Worm (Caenorhabditis elegans) whole organism, midembryonic: ENCODE data around the gene Y39B6A.30.
A peak's percentile ranks its signal among the peaks of the same experiment; 100 is the strongest.

Experiments used
- flt-1 ChIP-seq: fragments of 200-800 bp; sonication (Bioruptor generic); IDR thresholded peaks from 2 replicates; pipeline ENCODE4 v1.3.6; 2022; ENCODE audit warnings: missing genetic modification characterization, missing compliant biosample characterization
- ref-1 ChIP-seq: fragments of 200-800 bp; sonication (Bioruptor generic); conservative IDR thresholded peaks from 2 replicates; pipeline ENCODE4 v1.3.6; 2022; ENCODE audit warnings: missing genetic modification reagents, missing genetic modification characterization, missing compliant biosample characterization

- TF ChIP-seq flt-1 (peak; percentile 88), ref-1 (GFP tag; lab: Robert Waterston, UW) (no peak)
Observed at ce11 chrV:18967479-18968056, 46.8 kb upstream of the Y39B6A.30 start, which contains the start of gene Y39B6A.43.
